Fruit fly (Drosophila melanogaster): ENCODE results near the gene Rnf146.

dm6 chr3L:19605974-19606497 is 36.6 kb downstream of the Rnf146 start, which contains the start of the genes lush and CG9372:
- TF ChIP-seq topi (GFP tag; optimal IDR thresholded peaks at IDR 0.05): no peak
- no peak for TF ChIP-seq cyc (GFP tag; optimal IDR thresholded peaks at IDR 0.05)
- no peak for TF ChIP-seq CG10631 (GFP tag; optimal IDR thresholded peaks at IDR 0.05)
- no peak for TF ChIP-seq esn (GFP tag; optimal IDR thresholded peaks at IDR 0.05)
- TF ChIP-seq achi (GFP tag; optimal IDR thresholded peaks at IDR 0.05): no peak
- TF ChIP-seq CG4318 (GFP tag; optimal IDR thresholded peaks at IDR 0.05): no peak
- TF ChIP-seq Gug (GFP tag; IDR thresholded peaks at IDR 0.05): no peak
- no peak for TF ChIP-seq CG34406 (GFP tag; optimal IDR thresholded peaks at IDR 0.05)
- TF ChIP-seq CG7368 (GFP tag; optimal IDR thresholded peaks at IDR 0.05): no peak
- no peak for TF ChIP-seq CG31627 (GFP tag; optimal IDR thresholded peaks at IDR 0.05)
- TF ChIP-seq CG6808 (GFP tag; optimal IDR thresholded peaks at IDR 0.05): no peak
- TF ChIP-seq ss (GFP tag; optimal IDR thresholded peaks at IDR 0.05): no peak
- TF ChIP-seq CG15336 (GFP tag; IDR thresholded peaks at IDR 0.05): no peak
